Fruit fly (Drosophila melanogaster) whole organism, embryonic: ENCODE measurements around the gene Uxt.
A peak's percentile ranks its signal among the peaks of the same experiment; 100 is the strongest.

Experiments
- ATbp ChIP-seq: fragments of 200-800 bp; sonication (Bioruptor generic); optimal IDR thresholded peaks from 2 replicates; lab custom pipeline; 2017; ENCODE audit warnings: missing biosample characterization, mild to moderate bottlenecking, missing genetic modification characterization, missing genetic modification reagents
- Antp ChIP-seq: fragments of 200-800 bp; sonication (Bioruptor generic); optimal IDR thresholded peaks from 3 replicates; lab custom pipeline; 2016; ENCODE audit warnings: missing biosample characterization, missing genetic modification characterization
- Awh ChIP-seq: fragments of 200-800 bp; sonication (Bioruptor generic); IDR thresholded peaks from 2 replicates; pipeline ENCODE4, ENCODE4 v1.3.6; 2022; ENCODE audit warnings: missing biosample characterization, missing genetic modification characterization
- Bdp1 ChIP-seq: fragments of 200-800 bp; sonication (Bioruptor generic); optimal IDR thresholded peaks from 3 replicates; lab custom pipeline; 2016; ENCODE audit warnings: missing biosample characterization, missing genetic modification characterization
- CG13775 ChIP-seq: fragments of 200-800 bp; sonication (Bioruptor generic); optimal IDR thresholded peaks from 3 replicates; lab custom pipeline; 2017; ENCODE audit warnings: missing biosample characterization, mild to moderate bottlenecking, missing genetic modification characterization
- CG14441 ChIP-seq: fragments of 200-800 bp; sonication (Bioruptor generic); IDR thresholded peaks from 2 replicates; pipeline ENCODE4 v1.3.6; 2022; ENCODE audit warnings: missing biosample characterization, missing genetic modification characterization
- CG15479 ChIP-seq: fragments of 200-800 bp; sonication (Bioruptor generic); optimal IDR thresholded peaks from 3 replicates; lab custom pipeline; 2019; ENCODE audit warnings: missing biosample characterization, mild to moderate bottlenecking, missing genetic modification characterization, moderate library complexity
- CG1602 ChIP-seq: fragments of 200-800 bp; sonication (Bioruptor generic); optimal IDR thresholded peaks from 3 replicates; lab custom pipeline; 2016; ENCODE audit warnings: missing biosample characterization, missing genetic modification characterization
- CG1603 ChIP-seq: fragments of 200-800 bp; sonication (Bioruptor generic); optimal IDR thresholded peaks from 2 replicates; lab custom pipeline; 2019; ENCODE audit warnings: missing biosample characterization, mild to moderate bottlenecking, missing genetic modification characterization, moderate library complexity
- CG17328 ChIP-seq: fragments of 200-800 bp; sonication (Bioruptor generic); IDR thresholded peaks from 2 replicates; pipeline ENCODE4 v1.3.6; 2022; ENCODE audit warnings: missing biosample characterization, missing genetic modification characterization
- CG17912 ChIP-seq: fragments of 200-800 bp; sonication (Bioruptor generic); optimal IDR thresholded peaks from 2 replicates; lab custom pipeline; 2018; ENCODE audit warnings: missing biosample characterization, mild to moderate bottlenecking, missing genetic modification characterization
- CG18599 ChIP-seq: fragments of 200-800 bp; sonication (Bioruptor generic); optimal IDR thresholded peaks from 3 replicates; lab custom pipeline; 2017; ENCODE audit warnings: missing biosample characterization, missing genetic modification characterization, mild to moderate bottlenecking, moderate library complexity, missing genetic modification reagents
- CG18764 ChIP-seq: fragments of 200-800 bp; sonication (Bioruptor generic); optimal IDR thresholded peaks from 3 replicates; lab custom pipeline; 2016; ENCODE audit warnings: missing biosample characterization, missing genetic modification characterization
- CG2202 ChIP-seq: fragments of 200-800 bp; sonication (Bioruptor generic); optimal IDR thresholded peaks from 2 replicates; lab custom pipeline; 2018; ENCODE audit warnings: missing biosample characterization, mild to moderate bottlenecking, missing genetic modification characterization
- CG3163 ChIP-seq: fragments of 200-800 bp; sonication (Bioruptor generic); optimal IDR thresholded peaks from 3 replicates; lab custom pipeline; 2016; ENCODE audit warnings: missing biosample characterization, missing genetic modification characterization
- CG4404 ChIP-seq: fragments of 200-800 bp; sonication (Bioruptor generic); IDR thresholded peaks from 2 replicates; pipeline ENCODE4 v1.3.6; 2022; ENCODE audit warnings: missing biosample characterization, missing genetic modification characterization
- CG4730 ChIP-seq: fragments of 200-800 bp; sonication (Bioruptor generic); IDR thresholded peaks from 2 replicates; pipeline ENCODE4 v1.3.6; 2022; ENCODE audit warnings: missing biosample characterization, missing genetic modification characterization
- CG6765 ChIP-seq: fragments of 200-800 bp; sonication (Bioruptor generic); optimal IDR thresholded peaks from 3 replicates; lab custom pipeline; 2017; ENCODE audit warnings: missing biosample characterization, mild to moderate bottlenecking, missing genetic modification characterization
- CG6813 ChIP-seq: fragments of 200-800 bp; sonication (Bioruptor generic); optimal IDR thresholded peaks from 2 replicates; lab custom pipeline; 2017; ENCODE audit warnings: missing biosample characterization, missing genetic modification characterization, mild to moderate bottlenecking, moderate library complexity, missing genetic modification reagents
- CG7271 ChIP-seq: fragments of 200-800 bp; sonication (Bioruptor generic); optimal IDR thresholded peaks from 2 replicates; lab custom pipeline; 2018; ENCODE audit warnings: missing biosample characterization, mild to moderate bottlenecking, missing genetic modification characterization, moderate library complexity
- CG7372 ChIP-seq: fragments of 200-800 bp; sonication (Bioruptor generic); IDR thresholded peaks from 2 replicates; pipeline ENCODE4 v1.3.6; 2022; ENCODE audit warnings: missing biosample characterization, missing genetic modification characterization
- CG8388 ChIP-seq: fragments of 200-800 bp; sonication (Bioruptor generic); optimal IDR thresholded peaks from 2 replicates; lab custom pipeline; 2019; ENCODE audit warnings: missing biosample characterization, mild to moderate bottlenecking, missing genetic modification characterization, moderate library complexity
- CG9215 ChIP-seq: fragments of 200-800 bp; sonication (Bioruptor generic); IDR thresholded peaks from 2 replicates; pipeline ENCODE4 v1.3.6; 2022; ENCODE audit warnings: missing biosample characterization, missing genetic modification characterization
- Ets65A ChIP-seq: fragments of 200-800 bp; sonication (Bioruptor generic); peaks from one replicate; lab custom pipeline; 2016; ENCODE audit warnings: missing biosample characterization, missing genetic modification characterization
- Ets97D ChIP-seq: fragments of 200-800 bp; sonication (Bioruptor generic); optimal IDR thresholded peaks from 3 replicates; lab custom pipeline; 2016; ENCODE audit warnings: missing biosample characterization, missing genetic modification characterization
- GATAe ChIP-seq: fragments of 200-800 bp; sonication (Bioruptor generic); conservative IDR thresholded peaks from 2 replicates; pipeline ENCODE4 v1.3.6; 2022; ENCODE audit warnings: missing biosample characterization, missing genetic modification characterization
- HHEX ChIP-seq: fragments of 200-800 bp; sonication (Bioruptor generic); optimal IDR thresholded peaks from 3 replicates; lab custom pipeline; 2017; ENCODE audit warnings: missing biosample characterization, mild to moderate bottlenecking, missing genetic modification characterization, missing genetic modification reagents
- HLH3B ChIP-seq: fragments of 200-800 bp; sonication (Bioruptor generic); IDR thresholded peaks from 2 replicates; pipeline ENCODE4 v1.3.6; 2022; ENCODE audit warnings: missing biosample characterization, missing genetic modification characterization
- HmgD ChIP-seq: fragments of 200-800 bp; sonication (Bioruptor generic); optimal IDR thresholded peaks from 3 replicates; lab custom pipeline; 2016; ENCODE audit warnings: missing biosample characterization, missing genetic modification characterization
- MESR4 ChIP-seq: fragments of 200-800 bp; sonication (Bioruptor generic); optimal IDR thresholded peaks from 2 replicates; lab custom pipeline; 2018; ENCODE audit warnings: missing biosample characterization, mild to moderate bottlenecking, missing genetic modification characterization, moderate library complexity
- Meics ChIP-seq: fragments of 200-800 bp; sonication (Bioruptor generic); optimal IDR thresholded peaks from 2 replicates; lab custom pipeline; 2017; ENCODE audit warnings: missing biosample characterization, mild to moderate bottlenecking, missing genetic modification characterization
- Side ChIP-seq: fragments of 200-800 bp; sonication (Bioruptor generic); optimal IDR thresholded peaks from 2 replicates; lab custom pipeline; 2016; ENCODE audit warnings: missing biosample characterization, missing genetic modification characterization
- Sry-β ChIP-seq: fragments of 200-800 bp; sonication (Bioruptor generic); optimal IDR thresholded peaks from 2 replicates; lab custom pipeline; 2018; ENCODE audit warnings: missing biosample characterization, mild to moderate bottlenecking, missing genetic modification characterization, moderate library complexity
- abd-A ChIP-seq: fragments of 200-800 bp; sonication (Bioruptor generic); optimal IDR thresholded peaks from 3 replicates; lab custom pipeline; 2019; ENCODE audit warnings: missing biosample characterization, mild to moderate bottlenecking, missing genetic modification characterization, moderate library complexity
- ac ChIP-seq: fragments of 200-800 bp; sonication (Bioruptor generic); optimal IDR thresholded peaks from 3 replicates; lab custom pipeline; 2017; ENCODE audit warnings: missing biosample characterization, mild to moderate bottlenecking, missing genetic modification characterization
- ap ChIP-seq: fragments of 200-800 bp; sonication (Bioruptor generic); IDR thresholded peaks from 2 replicates; pipeline ENCODE4 v1.3.6; 2022; ENCODE audit warnings: missing biosample characterization, missing genetic modification characterization
- ato ChIP-seq: fragments of 200-800 bp; sonication (Bioruptor generic); IDR thresholded peaks from 2 replicates; pipeline ENCODE4 v1.3.6; 2022; ENCODE audit warnings: missing biosample characterization, missing genetic modification characterization; ENCODE audit not compliant: partially characterized antibody
- dmrt11E ChIP-seq: fragments of 200-800 bp; sonication (Bioruptor generic); optimal IDR thresholded peaks from 3 replicates; lab custom pipeline; 2018; ENCODE audit warnings: missing biosample characterization, mild to moderate bottlenecking, missing genetic modification characterization, moderate library complexity
- en ChIP-seq: fragments of 200-800 bp; sonication (Bioruptor generic); optimal IDR thresholded peaks from 2 replicates; lab custom pipeline; 2016; ENCODE audit warnings: missing biosample characterization, missing genetic modification characterization
- eyg ChIP-seq: fragments of 200-800 bp; sonication (Bioruptor generic); optimal IDR thresholded peaks from 3 replicates; lab custom pipeline; 2016; ENCODE audit warnings: missing biosample characterization, missing genetic modification characterization
- fd64A ChIP-seq: fragments of 200-800 bp; sonication (Bioruptor generic); optimal IDR thresholded peaks from 3 replicates; lab custom pipeline; 2018; ENCODE audit warnings: missing biosample characterization, mild to moderate bottlenecking, missing genetic modification characterization
- insv ChIP-seq, 2 experiments: fragments of 200-800 bp; sonication (Bioruptor generic); optimal IDR thresholded peaks; 3 replicates each; lab custom pipeline; 2016 to 2018; ENCODE audit warnings: missing biosample characterization in 2 of 2, missing genetic modification characterization in 2 of 2
- klu ChIP-seq: fragments of 200-800 bp; sonication (Bioruptor generic); IDR thresholded peaks from 2 replicates; pipeline ENCODE4 v1.3.6; 2022; ENCODE audit warnings: missing biosample characterization, missing genetic modification characterization
- rib ChIP-seq: fragments of 200-800 bp; sonication (Bioruptor generic); IDR thresholded peaks from 2 replicates; pipeline ENCODE4 v1.3.6; 2022; ENCODE audit warnings: missing biosample characterization, missing genetic modification characterization
- sc ChIP-seq, 3 experiments: fragments of >200 bp in 2 of 3; fragments of 200-800 bp in 1 of 3; sonication (Bioruptor generic) in 1 of 3; optimal IDR thresholded peaks; 2 replicates in 2 of 3; 3 replicates in 1 of 3; lab custom pipeline; 2017; ENCODE audit warnings: mild to moderate bottlenecking in 1 of 3, missing biosample characterization in 1 of 3, missing genetic modification characterization in 1 of 3, missing genetic modification reagents in 1 of 3
- ttk ChIP-seq: fragments of 200-800 bp; sonication (Bioruptor generic); IDR thresholded peaks from 2 replicates; pipeline ENCODE4 v2.1.2; 2022; ENCODE audit warnings: missing biosample characterization, missing genetic modification characterization
- unc-4 ChIP-seq: fragments of 200-800 bp; sonication (Bioruptor generic); IDR thresholded peaks from 2 replicates; pipeline ENCODE4 v1.3.6; 2022; ENCODE audit warnings: missing biosample characterization, missing genetic modification characterization; ENCODE audit not compliant: partially characterized antibody
- vvl ChIP-seq: fragments of 200-800 bp; sonication (Bioruptor generic); IDR thresholded peaks from 2 replicates; pipeline ENCODE4 v1.3.6; 2022; ENCODE audit warnings: missing biosample characterization, missing genetic modification characterization
- zen ChIP-seq: fragments of 200-800 bp; sonication (Bioruptor generic); optimal IDR thresholded peaks from 3 replicates; lab custom pipeline; 2018; ENCODE audit warnings: missing biosample characterization, mild to moderate bottlenecking, missing genetic modification characterization, moderate library complexity

The Uxt gene

DNA sequence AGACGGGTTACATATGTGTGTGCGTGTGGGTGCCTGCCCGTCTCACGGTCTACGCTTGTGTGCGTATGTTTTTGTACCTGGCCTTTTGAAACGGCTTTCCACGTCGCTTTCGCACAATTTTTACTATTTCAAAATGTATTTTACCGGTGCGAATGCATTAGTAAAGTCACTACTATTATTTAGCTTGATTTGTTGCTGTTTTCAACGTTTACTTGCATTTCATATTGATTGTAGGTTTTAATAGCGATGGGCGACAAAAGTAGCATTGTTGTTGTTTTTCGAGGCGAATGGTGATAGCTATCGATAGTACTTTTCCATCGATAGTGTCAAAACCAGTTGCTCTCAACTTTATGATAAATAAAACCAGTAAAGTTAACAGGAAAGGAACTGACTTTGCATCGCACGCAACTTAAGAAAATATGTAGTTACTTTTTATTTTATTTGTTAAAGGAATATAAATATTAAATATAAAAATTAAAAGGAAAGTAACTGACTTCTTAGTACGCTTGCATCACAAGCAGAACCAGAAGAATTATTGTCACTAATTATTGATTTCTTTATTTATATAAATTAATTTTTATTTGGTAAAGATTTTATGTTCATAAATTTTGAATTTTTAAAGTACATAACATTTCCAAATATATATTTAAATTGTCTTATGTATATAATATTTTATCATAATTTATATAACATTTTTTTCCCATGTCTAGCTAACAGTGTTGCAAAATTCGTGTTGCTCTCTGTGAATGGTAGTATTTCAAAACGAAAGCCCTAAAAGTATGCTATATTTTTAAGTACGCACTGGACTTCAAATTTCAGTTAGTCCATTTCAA, 15.6 kb downstream of the Uxt start, which contains the start of gene Cul3 (continued):
- TF ChIP-seq ATbp (GFP tag; lab: Kevin White, UChicago) (no peak), CG2202 (tag; lab: Kevin White, UChicago) (no peak), Sry-β (no peak), CG7271 (no peak), CG6813 (no peak), CG17328 (GFP tag; lab: Robert Waterston, UW) (no peak), ttk (GFP tag; lab: Robert Waterston, UW) (no peak), CG15479 (no peak), Side (GFP tag; lab: Kevin White, UChicago) (no peak), eyg (no peak), GATAe (no peak), Ets97D (no peak), HHEX (GFP tag; lab: Kevin White, UChicago) (no peak), ato (GFP tag; lab: Robert Waterston, UW) (peak; percentile 34; the same call in 1 of the 2 replicates), HLH3B (GFP tag; lab: Robert Waterston, UW) (no peak), CG14441 (GFP tag; lab: Robert Waterston, UW) (no peak), HmgD (no peak), Ets65A (GFP tag; lab: Kevin White, UChicago) (no peak), unc-4 (GFP tag; lab: Robert Waterston, UW) (peak; percentile 72), Bdp1 (no peak), CG4404 (no peak), MESR4 (GFP tag; lab: Kevin White, UChicago) (peak; percentile 90), CG1602 (GFP tag; lab: Kevin White, UChicago) (peak; percentile 1), CG1603 (peak; percentile 25), en (GFP tag; lab: Kevin White, UChicago) (no peak), CG6765 (no peak), Awh (no peak), CG18599 (GFP tag; lab: Kevin White, UChicago) (no peak), CG17912 (GFP tag; lab: Kevin White, UChicago) (no peak), fd64A (GFP tag; lab: Kevin White, UChicago) (no peak), CG3163 (GFP tag; lab: Kevin White, UChicago) (no peak), CG8388 (GFP tag; lab: Kevin White, UChicago) (no peak), CG4730 (GFP tag; lab: Robert Waterston, UW) (no peak), Meics (GFP tag; lab: Kevin White, UChicago) (no peak), CG7372 (GFP tag; lab: Robert Waterston, UW) (no peak), vvl (GFP tag; lab: Robert Waterston, UW) (no peak), ac (no peak), CG18764 (GFP tag; lab: Kevin White, UChicago) (no peak), CG13775 (GFP tag; lab: Kevin White, UChicago) (peak; percentile 62), Antp (GFP tag; lab: Kevin White, UChicago) (no peak), dmrt11E (tag; lab: Kevin White, UChicago) (peak; percentile 43), zen (tag; lab: Kevin White, UChicago) (no peak), klu (no peak), sc (optimal IDR thresholded peaks at IDR 0.05; lab: Kevin White, UChicago) (no peak), sc (GFP tag; optimal IDR thresholded peaks at IDR 0.05; lab: Kevin White, UChicago) (no peak), CG9215 (GFP tag; lab: Robert Waterston, UW) (0 out of 2 replicates have a peak, but pooled peaks have one; percentile 26), ap (GFP tag; lab: Robert Waterston, UW) (no peak), insv (GFP tag; optimal IDR thresholded peaks at IDR 0.05; lab: Kevin White, UChicago) (no peak), rib (no peak), abd-A (tag; lab: Kevin White, UChicago) (no peak)
